Comparison of ENCODE assay signal across 4 fruit fly cellular contexts in genomic region chrX:2546664-2547487, dm6.
A peak's percentile ranks its signal among the peaks of the same experiment; 100 is the strongest.
TF ChIP-seq lines count a peak whose summit lies in the region.

No protein-coding gene starts in this region.

- TF ChIP-seq CTCF in whole organism, embryonic (GFP tag; optimal IDR thresholded peaks at IDR 0.05; lab: Kevin White, UChicago) = peak; percentile 4

TF ChIP-seq in whole organism, adult, 20 proteins besides CTCF, POLR2A, EP300 and RAD21:
- TF ChIP-seq cnc (optimal IDR thresholded peaks at IDR 0.05; lab: Kevin White, UChicago) = no peak
- peak; percentile 19 for TF ChIP-seq kay (GFP tag; lab: Kevin White, UChicago; ENCODE audit: borderline replicate concordance)

TF ChIP-seq in whole organism, embryonic, 481 proteins besides CTCF, POLR2A, EP300 and RAD21 (continues in another document):
- TF ChIP-seq CG4360 (GFP tag; IDR thresholded peaks at IDR 0.05; lab: Robert Waterston, UW) = 0 out of 2 replicates have a peak, but pooled peaks have one; percentile 11
- TF ChIP-seq Fer1 (GFP tag; optimal IDR thresholded peaks at IDR 0.05; lab: Kevin White, UChicago) = peak; percentile 14
- no peak for TF ChIP-seq CG17186 (GFP tag; optimal IDR thresholded peaks at IDR 0.05; lab: Kevin White, UChicago)
- TF ChIP-seq CG1233 (GFP tag; optimal IDR thresholded peaks at IDR 0.05; lab: Kevin White, UChicago) = no peak
- TF ChIP-seq CG6654 (GFP tag; optimal IDR thresholded peaks at IDR 0.05; lab: Kevin White, UChicago) = peak; percentile 96
- no peak for TF ChIP-seq CG12659 (GFP tag; optimal IDR thresholded peaks at IDR 0.05; lab: Kevin White, UChicago)
- no peak for TF ChIP-seq ara (GFP tag; IDR thresholded peaks at IDR 0.05; lab: Robert Waterston, UW)
- TF ChIP-seq CG4328 (GFP tag; optimal IDR thresholded peaks at IDR 0.05; lab: Kevin White, UChicago) = no peak
- TF ChIP-seq CG2120 (GFP tag; optimal IDR thresholded peaks at IDR 0.05; lab: Kevin White, UChicago) = peak; percentile 16
- peak; percentile 10 for TF ChIP-seq CG13424 (tag; optimal IDR thresholded peaks at IDR 0.05; lab: Kevin White, UChicago)
- peak; percentile 32 for TF ChIP-seq CG7839 (tag; optimal IDR thresholded peaks at IDR 0.05; lab: Kevin White, UChicago)
- no peak for TF ChIP-seq Jarid2 (GFP tag; optimal IDR thresholded peaks at IDR 0.05; lab: Kevin White, UChicago)
- TF ChIP-seq row (GFP tag; IDR thresholded peaks at IDR 0.05; lab: Robert Waterston, UW) = peak; percentile 65; the same call in 2 of the 3 replicates
- TF ChIP-seq Ets65A (GFP tag; lab: Kevin White, UChicago) = peak; percentile 88
- TF ChIP-seq CG13296 (GFP tag; optimal IDR thresholded peaks at IDR 0.05; lab: Kevin White, UChicago) = peak; percentile 5
- no peak for TF ChIP-seq CG14014 (GFP tag; IDR thresholded peaks at IDR 0.05; lab: Robert Waterston, UW)
- TF ChIP-seq CG7372 (GFP tag; IDR thresholded peaks at IDR 0.05; lab: Robert Waterston, UW) = no peak
- TF ChIP-seq Trl (optimal IDR thresholded peaks at IDR 0.05; lab: Kevin White, UChicago) = no peak
- no peak for TF ChIP-seq Trl (GFP tag; optimal IDR thresholded peaks at IDR 0.05; lab: Kevin White, UChicago)
- TF ChIP-seq CG31441 (GFP tag; IDR thresholded peaks at IDR 0.05; lab: Robert Waterston, UW) = peak; percentile 18; the same call in 1 of the 2 replicates
- no peak for TF ChIP-seq dmrt11E (tag; optimal IDR thresholded peaks at IDR 0.05; lab: Kevin White, UChicago)
- peak; percentile 60 for TF ChIP-seq Med (GFP tag; lab: Kevin White, UChicago)
- peak; percentile 21; the same call in 1 of the 3 replicates for TF ChIP-seq dysf (GFP tag; IDR thresholded peaks at IDR 0.05; lab: Robert Waterston, UW)
- TF ChIP-seq esg (GFP tag; conservative IDR thresholded peaks at IDR 0.05; lab: Robert Waterston, UW) = no peak
- no peak for TF ChIP-seq CG9727 (GFP tag; optimal IDR thresholded peaks at IDR 0.05; lab: Kevin White, UChicago)
- TF ChIP-seq CG3281 (GFP tag; optimal IDR thresholded peaks at IDR 0.05; lab: Kevin White, UChicago) = peak; percentile 48
- 0 out of 2 replicates have a peak, but pooled peaks have one; percentile 21 for TF ChIP-seq Ptx1 (GFP tag; IDR thresholded peaks at IDR 0.05; lab: Robert Waterston, UW)
- TF ChIP-seq Sry-β (GFP tag; optimal IDR thresholded peaks at IDR 0.05; lab: Kevin White, UChicago) = no peak
- no peak for TF ChIP-seq CG8290 (GFP tag; optimal IDR thresholded peaks at IDR 0.05; lab: Kevin White, UChicago)
- peak in 1 of 2 experiments; percentile 26 for TF ChIP-seq CG8290 (tag; optimal IDR thresholded peaks at IDR 0.05; lab: Kevin White, UChicago)

TF ChIP-seq in whole organism, prepupa, 60 proteins besides CTCF, POLR2A, EP300 and RAD21:
- TF ChIP-seq Hr38 (GFP tag; optimal IDR thresholded peaks at IDR 0.05; lab: Kevin White, UChicago) = no peak
- TF ChIP-seq svp (GFP tag; lab: Kevin White, UChicago) = peak; percentile 75
TF ChIP-seq in whole organism, prepupa: peak in this region for 1.

TF ChIP-seq in whole organism, wandering third instar larva, 38 proteins besides CTCF, POLR2A, EP300 and RAD21:
- TF ChIP-seq h (GFP tag; optimal IDR thresholded peaks at IDR 0.05; lab: Kevin White, UChicago) = peak; percentile 7
- TF ChIP-seq foxo (GFP tag; optimal IDR thresholded peaks at IDR 0.05; lab: Kevin White, UChicago) = peak in 1 of 2 experiments; percentile 27
- peak; percentile 45 for TF ChIP-seq Myc (optimal IDR thresholded peaks at IDR 0.05; lab: Kevin White, UChicago)
- TF ChIP-seq pan (optimal IDR thresholded peaks at IDR 0.05; lab: Kevin White, UChicago) = no peak
- TF ChIP-seq brk (GFP tag; optimal IDR thresholded peaks at IDR 0.05; lab: Kevin White, UChicago) = no peak
- peak; percentile 25 for TF ChIP-seq rgr (GFP tag; optimal IDR thresholded peaks at IDR 0.05; lab: Kevin White, UChicago)
- peak; percentile 33 for TF ChIP-seq fru (GFP tag; optimal IDR thresholded peaks at IDR 0.05; lab: Kevin White, UChicago)
- TF ChIP-seq ey (GFP tag; optimal IDR thresholded peaks at IDR 0.05; lab: Kevin White, UChicago) = peak; percentile 15
